Fruit fly (Drosophila melanogaster): ENCODE measurements around the gene Hsc20.

Hsc20 gene

dm6 chr3L:16232924-16233323, at the start of gene Hsc20:
Gene Hsc20, plus strand, starts transcription at chr3L:16233127.
- TF ChIP-seq Dfd (GFP tag; optimal IDR thresholded peaks at IDR 0.05): no peak
- TF ChIP-seq usp (GFP tag; optimal IDR thresholded peaks at IDR 0.05): no peak
- no peak for TF ChIP-seq Jra (GFP tag; optimal IDR thresholded peaks at IDR 0.05)
- no peak for TF ChIP-seq lola (GFP tag; optimal IDR thresholded peaks at IDR 0.05)
- TF ChIP-seq woc (GFP tag; optimal IDR thresholded peaks at IDR 0.05): no peak
- TF ChIP-seq jim (GFP tag; optimal IDR thresholded peaks at IDR 0.05): no peak
- no peak for TF ChIP-seq sage (GFP tag; optimal IDR thresholded peaks at IDR 0.05)
- TF ChIP-seq N (GFP tag; optimal IDR thresholded peaks at IDR 0.05): no peak
- TF ChIP-seq fru (GFP tag; optimal IDR thresholded peaks at IDR 0.05): no peak
- TF ChIP-seq GATAd (GFP tag; optimal IDR thresholded peaks at IDR 0.05): no peak
- TF ChIP-seq CG32264 (GFP tag; optimal IDR thresholded peaks at IDR 0.05): no peak
- TF ChIP-seq Hnf4 (GFP tag; optimal IDR thresholded peaks at IDR 0.05): no peak
- TF ChIP-seq sv (GFP tag; optimal IDR thresholded peaks at IDR 0.05): no peak
- TF ChIP-seq CG9705 (GFP tag; optimal IDR thresholded peaks at IDR 0.05): no peak
- TF ChIP-seq Dif (GFP tag; optimal IDR thresholded peaks at IDR 0.05; ENCODE audit: partially characterized antibody): no peak
- no peak for TF ChIP-seq rgr (GFP tag; optimal IDR thresholded peaks at IDR 0.05)
- no peak for TF ChIP-seq Myc (optimal IDR thresholded peaks at IDR 0.05)
- no peak for TF ChIP-seq pan (optimal IDR thresholded peaks at IDR 0.05)
- no peak for TF ChIP-seq ey (GFP tag; optimal IDR thresholded peaks at IDR 0.05)

DNA sequence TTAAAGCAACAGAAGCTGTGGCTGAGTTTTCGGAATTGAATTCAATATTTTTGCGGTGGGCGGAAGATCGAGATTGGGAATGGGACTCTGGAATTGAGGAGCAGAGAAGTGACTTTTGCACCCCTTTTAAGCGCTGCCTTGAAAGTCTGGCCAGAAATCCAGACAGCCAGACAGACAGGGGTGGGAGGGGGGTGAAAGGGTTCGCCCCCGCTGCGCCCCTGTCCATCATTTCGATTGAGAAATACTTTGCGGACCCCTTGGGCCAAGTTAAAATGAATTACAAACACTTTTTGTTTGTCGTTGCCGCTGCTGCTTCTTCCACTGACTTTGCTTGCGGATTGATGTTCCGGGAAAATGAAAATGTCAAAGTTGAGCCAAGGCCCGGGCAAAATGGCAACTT, 49.4 kb upstream of the Hsc20 start:
- TF ChIP-seq Hr83 (GFP tag; optimal IDR thresholded peaks at IDR 0.05; ENCODE audit: poor library complexity, severe bottlenecking) (no peak), CG32264 (GFP tag; optimal IDR thresholded peaks at IDR 0.05) (no peak), foxo (GFP tag; optimal IDR thresholded peaks at IDR 0.05) (no peak), dmrt93B (GFP tag; optimal IDR thresholded peaks at IDR 0.05) (no peak), Rel (GFP tag; optimal IDR thresholded peaks at IDR 0.05) (no peak), Rel (tag; optimal IDR thresholded peaks at IDR 0.05) (no peak), dsf (GFP tag; optimal IDR thresholded peaks at IDR 0.05; ENCODE audit: borderline replicate concordance) (no peak)

DNA sequence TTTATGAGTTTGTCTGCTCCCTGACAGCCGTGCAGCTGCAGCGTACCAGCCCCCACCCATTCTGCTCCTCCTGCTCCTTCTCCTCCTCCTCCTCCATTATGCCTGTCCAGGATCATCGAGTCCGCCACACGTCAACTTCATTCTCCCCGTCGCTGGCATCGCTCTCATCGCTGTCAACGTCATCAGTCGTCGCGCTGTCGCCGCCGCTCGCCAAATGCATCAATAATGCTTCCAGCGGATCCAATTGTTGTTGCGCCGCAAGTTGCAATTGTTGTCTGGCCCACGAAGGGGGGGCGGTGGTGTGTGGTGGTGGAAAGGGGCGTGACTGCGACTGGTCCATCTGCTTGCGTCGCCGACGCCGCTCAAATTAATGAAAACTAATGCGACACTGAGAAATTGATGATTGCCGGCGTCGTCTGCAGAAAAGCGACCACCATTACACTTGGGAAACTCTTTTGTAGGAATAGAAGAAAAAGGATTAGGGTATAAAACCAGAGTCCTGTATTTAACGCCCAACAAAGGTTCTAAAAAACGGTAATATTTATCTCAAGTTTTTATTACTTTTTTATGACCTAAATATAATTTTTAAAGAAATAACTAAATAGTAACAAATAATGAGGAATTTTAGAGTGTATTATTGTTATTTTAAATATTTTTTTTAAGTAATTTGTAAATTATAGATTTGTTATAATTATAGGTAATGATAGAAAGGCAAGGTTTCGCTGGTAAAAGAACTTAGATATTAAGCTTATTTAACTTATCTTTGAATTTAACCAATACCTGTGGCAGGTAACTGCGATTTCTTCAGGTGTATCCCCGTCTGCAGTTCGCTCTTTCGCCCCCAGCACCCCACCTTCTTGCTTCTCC, 43.6 kb upstream of the Hsc20 start:
- TF ChIP-seq Sp1 (GFP tag; optimal IDR thresholded peaks at IDR 0.05) (peak; percentile 46), Dfd (GFP tag; optimal IDR thresholded peaks at IDR 0.05) (no peak), foxo (GFP tag; optimal IDR thresholded peaks at IDR 0.05) (peak in 1 of 2 experiments; percentile 60), psq (GFP tag; optimal IDR thresholded peaks at IDR 0.05) (peak; percentile 35), woc (GFP tag; optimal IDR thresholded peaks at IDR 0.05) (peak; percentile 62), HLH106 (tag; optimal IDR thresholded peaks at IDR 0.05) (peak; percentile 50), h (GFP tag; optimal IDR thresholded peaks at IDR 0.05) (peak; percentile 14), jim (GFP tag; optimal IDR thresholded peaks at IDR 0.05) (no peak)

dm6 chr3L:16189925-16190231, 43.0 kb upstream of the Hsc20 start:
- peak; percentile 7 for TF ChIP-seq Hr83 (GFP tag; optimal IDR thresholded peaks at IDR 0.05; ENCODE audit: poor library complexity, severe bottlenecking)
- no peak for TF ChIP-seq sage (GFP tag; optimal IDR thresholded peaks at IDR 0.05)
- peak in 1 of 2 experiments; percentile 11 for TF ChIP-seq foxo (GFP tag; optimal IDR thresholded peaks at IDR 0.05)
- TF ChIP-seq Hr78 (GFP tag; optimal IDR thresholded peaks at IDR 0.05): no peak
- TF ChIP-seq CrebA (GFP tag; optimal IDR thresholded peaks at IDR 0.05; ENCODE audit: borderline replicate concordance): no peak
- TF ChIP-seq HLH106 (tag; optimal IDR thresholded peaks at IDR 0.05): no peak
- TF ChIP-seq Dif (GFP tag; optimal IDR thresholded peaks at IDR 0.05; ENCODE audit: partially characterized antibody): peak; percentile 31
- TF ChIP-seq Rel (GFP tag; optimal IDR thresholded peaks at IDR 0.05): no peak
- TF ChIP-seq Rel (tag; optimal IDR thresholded peaks at IDR 0.05): peak; percentile 14
- TF ChIP-seq dmrt93B (GFP tag; optimal IDR thresholded peaks at IDR 0.05): no peak
- TF ChIP-seq ey (GFP tag; optimal IDR thresholded peaks at IDR 0.05): no peak
- no peak for TF ChIP-seq N (GFP tag; optimal IDR thresholded peaks at IDR 0.05)
- no peak for TF ChIP-seq sv (GFP tag; optimal IDR thresholded peaks at IDR 0.05)
- TF ChIP-seq Mio (GFP tag; optimal IDR thresholded peaks at IDR 0.05): no peak
- TF ChIP-seq OdsH (GFP tag; optimal IDR thresholded peaks at IDR 0.05): no peak
- no peak for TF ChIP-seq CG9705 (GFP tag; optimal IDR thresholded peaks at IDR 0.05)
- TF ChIP-seq Myc (optimal IDR thresholded peaks at IDR 0.05): no peak
- no peak for TF ChIP-seq lola (GFP tag; optimal IDR thresholded peaks at IDR 0.05)
- TF ChIP-seq usp (GFP tag; optimal IDR thresholded peaks at IDR 0.05): no peak
- no peak for TF ChIP-seq h (GFP tag; optimal IDR thresholded peaks at IDR 0.05)
- no peak for TF ChIP-seq Abd-B (GFP tag; optimal IDR thresholded peaks at IDR 0.05)
- TF ChIP-seq fru (GFP tag; optimal IDR thresholded peaks at IDR 0.05): peak; percentile 13
- no peak for TF ChIP-seq rgr (GFP tag; optimal IDR thresholded peaks at IDR 0.05)
- no peak for TF ChIP-seq GATAd (GFP tag; optimal IDR thresholded peaks at IDR 0.05)
- TF ChIP-seq br (GFP tag; optimal IDR thresholded peaks at IDR 0.05): peak; percentile 23
- TF ChIP-seq woc (GFP tag; optimal IDR thresholded peaks at IDR 0.05): no peak
- no peak for TF ChIP-seq brk (GFP tag; optimal IDR thresholded peaks at IDR 0.05)
- TF ChIP-seq jim (GFP tag; optimal IDR thresholded peaks at IDR 0.05): no peak
- TF ChIP-seq Jra (GFP tag; optimal IDR thresholded peaks at IDR 0.05): no peak
- TF ChIP-seq CG32264 (GFP tag; optimal IDR thresholded peaks at IDR 0.05): no peak
- no peak for TF ChIP-seq Sp1 (GFP tag; optimal IDR thresholded peaks at IDR 0.05)
- TF ChIP-seq dl (GFP tag; optimal IDR thresholded peaks at IDR 0.05; ENCODE audit: insufficient read depth in 1 of 2, partially characterized antibody in 2 of 2): no peak
- peak; percentile 55 for TF ChIP-seq Hnf4 (GFP tag; optimal IDR thresholded peaks at IDR 0.05)
